Worm (Caenorhabditis elegans): ENCODE results near the gene cpl-1.

Gene cpl-1

DNA sequence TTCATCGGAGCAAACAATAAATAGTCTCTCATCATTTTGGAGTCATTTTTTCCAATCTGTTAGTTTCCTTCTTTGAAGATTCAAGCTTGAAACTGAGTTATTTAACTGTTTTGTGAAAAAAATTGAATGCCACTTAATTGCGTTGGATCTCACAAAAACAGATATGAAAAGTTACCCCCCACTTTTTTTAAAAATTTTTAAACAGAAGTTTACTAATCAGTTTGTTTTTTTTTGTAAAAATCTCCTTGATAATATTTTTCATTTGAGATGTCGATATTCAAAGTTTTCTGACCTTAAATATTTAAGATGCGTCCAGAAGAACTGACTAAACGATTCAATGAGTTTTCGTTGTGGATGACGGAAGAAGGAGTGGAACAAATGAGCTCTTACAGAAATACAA, 11.2 kb upstream of the cpl-1 start, which contains the start of gene Y32B12C.1:
Gene Y32B12C.1, plus strand, starts transcription at position 301 of the 400 bp plus-strand sequence.
- no peak for TF ChIP-seq ceh-13 (GFP tag; optimal IDR thresholded peaks at IDR 0.05)
- no peak for TF ChIP-seq B0310.2 (tag; optimal IDR thresholded peaks at IDR 0.05)
- no peak for TF ChIP-seq tbx-11 (GFP tag; IDR thresholded peaks at IDR 0.05)
- no peak for TF ChIP-seq F13C5.2 (tag; optimal IDR thresholded peaks at IDR 0.05)
- no peak for TF ChIP-seq hmbx-1 (tag; optimal IDR thresholded peaks at IDR 0.05)
- no peak for TF ChIP-seq tbx-37 (GFP tag; conservative IDR thresholded peaks at IDR 0.05)
- no peak for TF ChIP-seq ama-1 (optimal IDR thresholded peaks at IDR 0.05)
- TF ChIP-seq tra-4 (tag; optimal IDR thresholded peaks at IDR 0.05): no peak
- no peak for TF ChIP-seq hnd-1 (tag; optimal IDR thresholded peaks at IDR 0.05)

DNA sequence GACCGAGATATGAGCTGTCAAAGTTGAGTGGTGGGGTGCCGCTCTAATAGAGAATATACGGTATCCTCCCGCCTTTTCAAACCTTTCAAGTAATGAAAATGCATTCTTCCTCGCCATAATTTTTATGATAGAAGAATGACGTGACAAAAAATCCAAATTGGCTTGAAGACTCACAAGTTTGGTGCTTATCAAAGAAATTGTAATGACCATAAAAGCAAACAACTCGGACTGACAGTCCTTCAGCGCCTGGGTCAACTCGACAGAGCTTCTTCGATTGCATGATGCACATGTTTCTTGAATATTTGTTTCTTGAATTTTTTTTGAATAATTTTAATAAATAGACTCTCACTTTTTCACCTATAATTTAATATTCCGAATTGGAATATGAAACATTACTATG, 10.3 kb upstream of the cpl-1 start:
- TF ChIP-seq ceh-13 (GFP tag; optimal IDR thresholded peaks at IDR 0.05) (no peak), hnd-1 (tag; optimal IDR thresholded peaks at IDR 0.05) (no peak), tbx-11 (GFP tag; IDR thresholded peaks at IDR 0.05) (no peak), sea-1 (GFP tag; conservative IDR thresholded peaks at IDR 0.05) (no peak), pes-1 (GFP tag; IDR thresholded peaks at IDR 0.05) (no peak), F13C5.2 (tag; optimal IDR thresholded peaks at IDR 0.05) (no peak), ceh-36 (tag; optimal IDR thresholded peaks at IDR 0.05) (no peak), hmbx-1 (tag; optimal IDR thresholded peaks at IDR 0.05) (no peak), B0310.2 (tag; optimal IDR thresholded peaks at IDR 0.05) (no peak), tra-4 (tag; optimal IDR thresholded peaks at IDR 0.05) (no peak), scrt-1 (GFP tag; IDR thresholded peaks at IDR 0.05) (no peak), ets-7 (tag; optimal IDR thresholded peaks at IDR 0.05) (no peak), tbx-37 (GFP tag; conservative IDR thresholded peaks at IDR 0.05) (no peak), aly-1 (tag; optimal IDR thresholded peaks at IDR 0.05) (no peak), flt-1 (GFP tag; IDR thresholded peaks at IDR 0.05) (no peak), ama-1 (optimal IDR thresholded peaks at IDR 0.05) (no peak), hmg-4 (GFP tag; optimal IDR thresholded peaks at IDR 0.05) (no peak)

DNA sequence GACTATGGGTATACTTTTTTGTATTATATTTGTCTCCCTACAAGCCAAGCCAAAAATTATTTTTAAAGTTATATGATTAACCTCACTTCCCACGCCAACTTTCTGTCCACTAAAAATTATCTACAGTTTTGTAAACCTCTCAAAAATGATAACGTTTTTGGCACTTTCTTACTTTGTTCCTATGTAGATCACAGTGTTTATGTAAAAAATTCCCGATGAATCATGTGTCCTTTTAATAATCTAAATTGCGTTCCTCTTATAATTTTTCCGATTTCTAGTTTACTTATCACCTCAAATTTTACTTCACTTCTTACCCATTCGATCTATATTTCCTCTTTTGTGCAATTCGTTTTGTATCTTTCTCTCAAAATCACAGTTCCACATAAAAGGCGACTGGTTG, 9.2 kb upstream of the cpl-1 start:
- no peak for TF ChIP-seq flt-1 (GFP tag; IDR thresholded peaks at IDR 0.05)
- TF ChIP-seq tbx-11 (GFP tag; IDR thresholded peaks at IDR 0.05): no peak
- TF ChIP-seq ceh-13 (GFP tag; optimal IDR thresholded peaks at IDR 0.05): no peak
- TF ChIP-seq hmbx-1 (tag; optimal IDR thresholded peaks at IDR 0.05): no peak
- no peak for TF ChIP-seq tbx-37 (GFP tag; conservative IDR thresholded peaks at IDR 0.05)

DNA sequence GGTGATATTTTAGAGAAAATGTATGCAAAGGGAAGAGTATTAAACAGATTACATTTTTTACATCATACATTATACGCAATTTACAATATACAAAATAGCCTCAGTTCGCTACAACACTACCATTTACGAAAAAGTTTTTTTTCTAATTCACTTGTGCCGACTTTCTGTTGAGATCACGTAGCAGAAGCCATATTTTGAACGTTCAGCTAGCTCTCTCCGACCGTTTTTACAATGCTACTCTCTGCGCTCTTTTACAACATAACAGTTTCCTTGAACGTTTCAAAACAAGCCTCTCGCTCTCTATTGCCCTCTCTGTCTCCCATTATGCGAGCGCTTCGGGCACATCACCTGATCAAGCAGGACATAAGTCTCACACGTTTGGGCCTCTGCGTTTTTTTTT, 8.0 kb upstream of the cpl-1 start, which contains the start of gene T03E6.8:
Gene T03E6.8, minus strand, starts transcription at position 101 of the 400 bp plus-strand sequence.
- TF ChIP-seq B0310.2 (tag; optimal IDR thresholded peaks at IDR 0.05) (no peak), sea-1 (GFP tag; conservative IDR thresholded peaks at IDR 0.05) (no peak), ceh-13 (GFP tag; optimal IDR thresholded peaks at IDR 0.05) (no peak), tbx-11 (GFP tag; IDR thresholded peaks at IDR 0.05) (no peak)

ce11 chrV:16600623-16601022, 5.5 kb upstream of the cpl-1 start, which contains the start of gene T03E6.9:
T03E6.9 (minus strand) TSS chrV:16600723.
- no peak for TF ChIP-seq pes-1 (GFP tag; IDR thresholded peaks at IDR 0.05)
- no peak for TF ChIP-seq ets-7 (tag; optimal IDR thresholded peaks at IDR 0.05)
- TF ChIP-seq hmg-4 (GFP tag; optimal IDR thresholded peaks at IDR 0.05): no peak
- no peak for TF ChIP-seq tbx-37 (GFP tag; conservative IDR thresholded peaks at IDR 0.05)

DNA sequence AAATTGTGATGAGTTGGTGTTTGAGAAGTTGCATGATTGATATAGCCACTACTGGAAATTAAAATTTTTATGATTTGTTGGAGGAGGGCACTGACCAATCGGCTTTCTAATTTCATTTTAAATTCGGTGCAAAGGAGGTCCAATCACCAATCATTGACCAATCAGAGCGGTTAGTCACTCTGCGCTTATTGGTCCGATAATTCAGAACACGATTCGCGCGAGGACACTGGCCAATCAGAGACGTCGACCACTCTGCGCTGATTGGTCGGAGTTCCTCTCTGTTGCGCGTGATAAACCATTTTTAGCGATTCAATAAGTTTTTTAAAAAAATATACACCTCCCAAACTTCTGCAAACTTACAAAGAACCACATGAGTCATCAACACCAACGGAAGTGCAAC, 4.7 kb upstream of the cpl-1 start:
- TF ChIP-seq hnd-1 (tag; optimal IDR thresholded peaks at IDR 0.05): no peak
- TF ChIP-seq tbx-37 (GFP tag; conservative IDR thresholded peaks at IDR 0.05): no peak
- no peak for TF ChIP-seq hmbx-1 (tag; optimal IDR thresholded peaks at IDR 0.05)
- no peak for TF ChIP-seq sea-1 (GFP tag; conservative IDR thresholded peaks at IDR 0.05)
- TF ChIP-seq flt-1 (GFP tag; IDR thresholded peaks at IDR 0.05): no peak
- TF ChIP-seq ceh-13 (GFP tag; optimal IDR thresholded peaks at IDR 0.05): no peak
- no peak for TF ChIP-seq tbx-11 (GFP tag; IDR thresholded peaks at IDR 0.05)
- no peak for TF ChIP-seq aly-1 (tag; optimal IDR thresholded peaks at IDR 0.05)
- no peak for TF ChIP-seq scrt-1 (GFP tag; IDR thresholded peaks at IDR 0.05)
- TF ChIP-seq hmg-4 (GFP tag; optimal IDR thresholded peaks at IDR 0.05): no peak
- TF ChIP-seq B0310.2 (tag; optimal IDR thresholded peaks at IDR 0.05): no peak
- TF ChIP-seq F13C5.2 (tag; optimal IDR thresholded peaks at IDR 0.05): no peak
- no peak for TF ChIP-seq ceh-36 (tag; optimal IDR thresholded peaks at IDR 0.05)
- no peak for TF ChIP-seq pes-1 (GFP tag; IDR thresholded peaks at IDR 0.05)
- TF ChIP-seq tra-4 (tag; optimal IDR thresholded peaks at IDR 0.05): no peak
- TF ChIP-seq ama-1 (optimal IDR thresholded peaks at IDR 0.05): no peak
- TF ChIP-seq ets-7 (tag; optimal IDR thresholded peaks at IDR 0.05): no peak

DNA sequence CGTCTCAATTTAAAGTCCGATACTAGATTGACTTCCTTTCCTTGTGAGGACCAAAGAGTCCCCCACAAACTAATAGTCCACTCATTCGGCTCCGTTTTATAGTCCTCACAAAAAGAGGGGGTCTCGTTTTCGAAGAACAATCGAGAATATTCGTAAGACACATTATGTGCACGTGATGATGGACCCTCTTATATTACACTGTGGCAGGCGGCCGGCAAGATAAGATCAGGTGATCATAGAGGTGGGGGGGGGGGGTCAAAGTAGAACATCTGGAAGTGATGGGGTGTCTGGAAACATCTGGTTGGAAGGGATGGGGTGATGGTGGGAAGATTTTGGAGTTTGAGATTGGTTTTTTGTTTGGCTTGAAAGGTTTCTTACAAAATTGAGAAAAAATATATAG, 3.3 kb upstream of the cpl-1 start:
- TF ChIP-seq flt-1 (GFP tag; IDR thresholded peaks at IDR 0.05) (no peak), ceh-13 (GFP tag; optimal IDR thresholded peaks at IDR 0.05) (no peak), hnd-1 (tag; optimal IDR thresholded peaks at IDR 0.05) (no peak), scrt-1 (GFP tag; IDR thresholded peaks at IDR 0.05) (no peak), tbx-11 (GFP tag; IDR thresholded peaks at IDR 0.05) (no peak), F13C5.2 (tag; optimal IDR thresholded peaks at IDR 0.05) (no peak), B0310.2 (tag; optimal IDR thresholded peaks at IDR 0.05) (no peak), tra-4 (tag; optimal IDR thresholded peaks at IDR 0.05) (no peak), pes-1 (GFP tag; IDR thresholded peaks at IDR 0.05) (no peak), aly-1 (tag; optimal IDR thresholded peaks at IDR 0.05) (no peak), sea-1 (GFP tag; conservative IDR thresholded peaks at IDR 0.05) (no peak), hmg-4 (GFP tag; optimal IDR thresholded peaks at IDR 0.05) (no peak), tbx-37 (GFP tag; conservative IDR thresholded peaks at IDR 0.05) (no peak), hmbx-1 (tag; optimal IDR thresholded peaks at IDR 0.05) (no peak), ets-7 (tag; optimal IDR thresholded peaks at IDR 0.05) (no peak), ama-1 (optimal IDR thresholded peaks at IDR 0.05) (no peak), ceh-36 (tag; optimal IDR thresholded peaks at IDR 0.05) (no peak)

ce11 chrV:16596102-16596501, 956 bp upstream of the cpl-1 start:
- no peak for TF ChIP-seq flt-1 (GFP tag; IDR thresholded peaks at IDR 0.05)
- TF ChIP-seq ets-7 (tag; optimal IDR thresholded peaks at IDR 0.05): no peak
- TF ChIP-seq tra-4 (tag; optimal IDR thresholded peaks at IDR 0.05): no peak
- TF ChIP-seq ama-1 (optimal IDR thresholded peaks at IDR 0.05): no peak
- TF ChIP-seq hnd-1 (tag; optimal IDR thresholded peaks at IDR 0.05): no peak
- no peak for TF ChIP-seq hmbx-1 (tag; optimal IDR thresholded peaks at IDR 0.05)
- no peak for TF ChIP-seq aly-1 (tag; optimal IDR thresholded peaks at IDR 0.05)
- TF ChIP-seq scrt-1 (GFP tag; IDR thresholded peaks at IDR 0.05): no peak
- TF ChIP-seq ceh-36 (tag; optimal IDR thresholded peaks at IDR 0.05): no peak
- TF ChIP-seq pes-1 (GFP tag; IDR thresholded peaks at IDR 0.05): no peak
- TF ChIP-seq ceh-13 (GFP tag; optimal IDR thresholded peaks at IDR 0.05): no peak
- no peak for TF ChIP-seq hmg-4 (GFP tag; optimal IDR thresholded peaks at IDR 0.05)

Data from whole organism, early embryonic.